Worm (Caenorhabditis elegans) whole organism, L4 larva: ENCODE measurements around the gene nlp-43.

Source experiments
- R02D3.7 ChIP-seq: fragments of 150-350 bp; sonication (generic microtip); optimal IDR thresholded peaks from 3 replicates; lab custom pipeline; 2014; ENCODE audit warnings: missing biosample characterization, missing genetic modification characterization
- aly-2 ChIP-seq: sonication (generic microtip); optimal IDR thresholded peaks from 2 replicates; lab custom pipeline; 2018; ENCODE audit warnings: missing biosample characterization, missing genetic modification characterization
- egl-27 ChIP-seq: sonication (generic microtip); optimal IDR thresholded peaks from 3 replicates; lab custom pipeline; 2017; ENCODE audit warnings: missing biosample characterization, missing genetic modification reagents, missing genetic modification characterization
- zip-2 ChIP-seq: fragments of 150-350 bp; optimal IDR thresholded peaks from 2 replicates; lab custom pipeline; 2014; ENCODE audit warnings: missing biosample characterization, missing genetic modification characterization

- TF ChIP-seq zip-2 (tag; lab: Kevin White, UChicago), result no peak
- no peak for TF ChIP-seq egl-27
- TF ChIP-seq aly-2, result no peak
- TF ChIP-seq R02D3.7 (tag; lab: Kevin White, UChicago), result no peak
These were observed 41.1 kb downstream of the nlp-43 start for ce11 chrIII:5083304-5083703.
